Fruit fly (Drosophila melanogaster) whole organism, embryonic: ENCODE results near the gene PIG-C.

Experiments used
- Aef1 ChIP-seq: fragments of 200-800 bp; sonication (Bioruptor generic); IDR thresholded peaks from 3 replicates; pipeline ENCODE4 v1.3.6; 2022; ENCODE audit warnings: missing biosample characterization, missing genetic modification characterization
- Antp ChIP-seq: fragments of 200-800 bp; sonication (Bioruptor generic); optimal IDR thresholded peaks from 3 replicates; lab custom pipeline; 2016; ENCODE audit warnings: missing biosample characterization, missing genetic modification characterization
- Atf-2 ChIP-seq: fragments of 200-800 bp; sonication (Bioruptor generic); optimal IDR thresholded peaks from 2 replicates; lab custom pipeline; 2016; ENCODE audit warnings: missing biosample characterization, missing genetic modification characterization
- BtbVII ChIP-seq: fragments of 200-800 bp; sonication (Bioruptor generic); optimal IDR thresholded peaks from 3 replicates; lab custom pipeline; 2017; ENCODE audit warnings: missing biosample characterization, mild to moderate bottlenecking, missing genetic modification characterization
- CG11085 ChIP-seq: fragments of 200-800 bp; sonication (Bioruptor generic); IDR thresholded peaks from 2 replicates; pipeline ENCODE4 v1.3.6; 2022; ENCODE audit warnings: missing biosample characterization, missing genetic modification characterization
- CG11093 ChIP-seq: fragments of 200-800 bp; sonication (Bioruptor generic); IDR thresholded peaks from 3 replicates; pipeline ENCODE4 v1.3.6; 2022; ENCODE audit warnings: missing biosample characterization, missing genetic modification characterization
- CG11247 ChIP-seq: fragments of 200-800 bp; sonication (Bioruptor generic); IDR thresholded peaks from 2 replicates; pipeline ENCODE4 v1.3.6; 2022; ENCODE audit warnings: missing biosample characterization, missing genetic modification characterization
- CG12744 ChIP-seq: fragments of 200-800 bp; sonication (Bioruptor generic); optimal IDR thresholded peaks from 2 replicates; lab custom pipeline; 2016; ENCODE audit warnings: missing biosample characterization, missing genetic modification characterization
- CG12942 ChIP-seq: fragments of 200-800 bp; sonication (Bioruptor generic); optimal IDR thresholded peaks from 3 replicates; lab custom pipeline; 2016; ENCODE audit warnings: missing biosample characterization, missing genetic modification characterization
- CG13296 ChIP-seq: fragments of 200-800 bp; sonication (Bioruptor generic); optimal IDR thresholded peaks from 3 replicates; lab custom pipeline; 2018; ENCODE audit warnings: missing biosample characterization, mild to moderate bottlenecking, missing genetic modification characterization
- CG15073 ChIP-seq: fragments of 200-800 bp; sonication (Bioruptor generic); optimal IDR thresholded peaks from 2 replicates; lab custom pipeline; 2016; ENCODE audit warnings: missing biosample characterization, missing genetic modification characterization
- CG16815 ChIP-seq: fragments of 200-800 bp; sonication (Bioruptor generic); optimal IDR thresholded peaks from 3 replicates; lab custom pipeline; 2017; ENCODE audit warnings: missing biosample characterization, mild to moderate bottlenecking, missing genetic modification characterization
- CG17186 ChIP-seq: fragments of 200-800 bp; sonication (Bioruptor generic); optimal IDR thresholded peaks from 3 replicates; lab custom pipeline; 2017; ENCODE audit warnings: missing biosample characterization, missing genetic modification reagents, missing genetic modification characterization
- CG17612 ChIP-seq: fragments of 200-800 bp; sonication (Bioruptor generic); IDR thresholded peaks from 2 replicates; pipeline ENCODE4 v1.3.6; 2022; ENCODE audit warnings: missing biosample characterization, missing genetic modification characterization
- CG18619 ChIP-seq: fragments of 200-800 bp; sonication (Bioruptor generic); optimal IDR thresholded peaks from 3 replicates; lab custom pipeline; 2017; ENCODE audit warnings: missing biosample characterization, mild to moderate bottlenecking, missing genetic modification characterization
- CG2712 ChIP-seq: fragments of 200-800 bp; optimal IDR thresholded peaks from 3 replicates; lab custom pipeline; 2019; ENCODE audit warnings: missing biosample characterization, mild to moderate bottlenecking, missing genetic modification characterization, moderate library complexity
- CG34422 ChIP-seq: fragments of 200-800 bp; sonication (Bioruptor generic); IDR thresholded peaks from 3 replicates; pipeline ENCODE4 v1.3.6; 2022; ENCODE audit warnings: missing biosample characterization, missing genetic modification characterization
- CG43689 ChIP-seq: fragments of 200-800 bp; sonication (Bioruptor generic); IDR thresholded peaks from 2 replicates; pipeline ENCODE4 v1.3.6; 2022; ENCODE audit warnings: missing biosample characterization, missing genetic modification characterization
- CG6683 ChIP-seq: fragments of 200-800 bp; sonication (Bioruptor generic); optimal IDR thresholded peaks from 2 replicates; lab custom pipeline; 2017; ENCODE audit warnings: missing biosample characterization, mild to moderate bottlenecking, missing genetic modification characterization, missing genetic modification reagents
- CG6813 ChIP-seq: fragments of 200-800 bp; sonication (Bioruptor generic); optimal IDR thresholded peaks from 2 replicates; lab custom pipeline; 2017; ENCODE audit warnings: missing biosample characterization, missing genetic modification characterization, mild to moderate bottlenecking, moderate library complexity, missing genetic modification reagents
- CG7556 ChIP-seq: fragments of 200-800 bp; sonication (Bioruptor generic); optimal IDR thresholded peaks from 2 replicates; lab custom pipeline; 2017; ENCODE audit warnings: missing biosample characterization, mild to moderate bottlenecking, missing genetic modification characterization
- CG8281 ChIP-seq: fragments of 200-800 bp; sonication (Bioruptor generic); optimal IDR thresholded peaks from 2 replicates; lab custom pipeline; 2018; ENCODE audit warnings: missing biosample characterization, mild to moderate bottlenecking, missing genetic modification characterization, moderate library complexity
- CG9437 ChIP-seq: fragments of 200-800 bp; sonication (Bioruptor generic); optimal IDR thresholded peaks from 2 replicates; lab custom pipeline; 2018; ENCODE audit warnings: missing biosample characterization, mild to moderate bottlenecking, missing genetic modification characterization
- CG9609 ChIP-seq: fragments of 200-800 bp; sonication (Bioruptor generic); optimal IDR thresholded peaks from 3 replicates; lab custom pipeline; 2016; ENCODE audit warnings: missing biosample characterization, missing genetic modification characterization
- CHES-1-like ChIP-seq: fragments of 200-800 bp; sonication (Bioruptor generic); optimal IDR thresholded peaks from 2 replicates; lab custom pipeline; 2016; ENCODE audit warnings: missing biosample characterization, missing genetic modification characterization
- D19A ChIP-seq: fragments of 200-800 bp; optimal IDR thresholded peaks from 3 replicates; lab custom pipeline; 2019; ENCODE audit warnings: missing biosample characterization, mild to moderate bottlenecking, missing genetic modification characterization, moderate library complexity
- Dref ChIP-seq: fragments of 200-800 bp; sonication (Bioruptor generic); IDR thresholded peaks from 2 replicates; pipeline ENCODE4 v1.3.6; 2022; ENCODE audit warnings: missing biosample characterization, missing genetic modification characterization
- Fer2 ChIP-seq: fragments of 200-800 bp; sonication (Bioruptor generic); optimal IDR thresholded peaks from 2 replicates; lab custom pipeline; 2018; ENCODE audit warnings: missing biosample characterization, mild to moderate bottlenecking, missing genetic modification characterization, moderate library complexity
- Fer3 ChIP-seq: fragments of 200-800 bp; sonication (Bioruptor generic); optimal IDR thresholded peaks from 2 replicates; lab custom pipeline; 2018; ENCODE audit warnings: missing biosample characterization, mild to moderate bottlenecking, missing genetic modification characterization, moderate library complexity
- HmgD ChIP-seq: fragments of 200-800 bp; sonication (Bioruptor generic); optimal IDR thresholded peaks from 3 replicates; lab custom pipeline; 2016; ENCODE audit warnings: missing biosample characterization, missing genetic modification characterization
- Hsf ChIP-seq: fragments of 200-800 bp; sonication (Bioruptor generic); optimal IDR thresholded peaks from 3 replicates; lab custom pipeline; 2016; ENCODE audit warnings: missing biosample characterization, missing genetic modification characterization
- Lim3 ChIP-seq: fragments of 200-800 bp; sonication (Bioruptor generic); IDR thresholded peaks from 2 replicates; pipeline ENCODE4 v1.3.6; 2022; ENCODE audit warnings: missing biosample characterization, missing genetic modification characterization
- NFAT ChIP-seq: fragments of 200-800 bp; sonication (Bioruptor generic); IDR thresholded peaks from 2 replicates; pipeline ENCODE4 v1.3.6; 2022; ENCODE audit warnings: missing biosample characterization, missing genetic modification characterization
- Neu2 ChIP-seq: fragments of 200-800 bp; sonication (Bioruptor generic); optimal IDR thresholded peaks from 3 replicates; lab custom pipeline; 2016; ENCODE audit warnings: missing biosample characterization, missing genetic modification characterization, borderline replicate concordance
- Oaz ChIP-seq: fragments of 200-800 bp; sonication (Bioruptor generic); IDR thresholded peaks from 2 replicates; pipeline ENCODE4 v1.3.6; 2022; ENCODE audit warnings: missing biosample characterization, missing genetic modification characterization
- Rfx ChIP-seq: fragments of 200-800 bp; sonication (Bioruptor generic); IDR thresholded peaks from 2 replicates; pipeline ENCODE4 v1.3.6; 2022; ENCODE audit warnings: missing biosample characterization, missing genetic modification characterization
- Side ChIP-seq: fragments of 200-800 bp; sonication (Bioruptor generic); optimal IDR thresholded peaks from 2 replicates; lab custom pipeline; 2016; ENCODE audit warnings: missing biosample characterization, missing genetic modification characterization
- crol ChIP-seq: fragments of 200-800 bp; sonication (Bioruptor generic); IDR thresholded peaks from 2 replicates; pipeline ENCODE4 v1.3.6; 2022; ENCODE audit warnings: missing biosample characterization, missing genetic modification characterization
- cwo ChIP-seq: fragments of 200-800 bp; sonication (Bioruptor generic); optimal IDR thresholded peaks from 3 replicates; lab custom pipeline; 2017; ENCODE audit warnings: missing biosample characterization, missing genetic modification characterization, mild to moderate bottlenecking, moderate library complexity, missing genetic modification reagents
- grau ChIP-seq: fragments of 200-800 bp; optimal IDR thresholded peaks from 3 replicates; lab custom pipeline; 2019; ENCODE audit warnings: missing biosample characterization, mild to moderate bottlenecking, missing genetic modification characterization, moderate library complexity
- kah ChIP-seq: fragments of 200-800 bp; sonication (Bioruptor generic); optimal IDR thresholded peaks from 2 replicates; lab custom pipeline; 2018; ENCODE audit warnings: missing biosample characterization, mild to moderate bottlenecking, missing genetic modification characterization
- klu ChIP-seq: fragments of 200-800 bp; sonication (Bioruptor generic); IDR thresholded peaks from 2 replicates; pipeline ENCODE4 v1.3.6; 2022; ENCODE audit warnings: missing biosample characterization, missing genetic modification characterization
- nerfin-2 ChIP-seq: fragments of 200-800 bp; sonication (Bioruptor generic); IDR thresholded peaks from 2 replicates; pipeline ENCODE4 v1.3.6; 2022; ENCODE audit warnings: missing biosample characterization, missing genetic modification characterization; ENCODE audit not compliant: partially characterized antibody
- peb ChIP-seq: fragments of 200-800 bp; sonication (Bioruptor generic); IDR thresholded peaks from 2 replicates; pipeline ENCODE4 v1.3.6; 2022; ENCODE audit warnings: missing biosample characterization, missing genetic modification characterization
- pho ChIP-seq: fragments of 200-800 bp; sonication (Bioruptor generic); optimal IDR thresholded peaks from 2 replicates; lab custom pipeline; 2016; ENCODE audit warnings: missing biosample characterization, missing genetic modification characterization
- pita ChIP-seq: fragments of 200-800 bp; sonication (Bioruptor generic); optimal IDR thresholded peaks from 2 replicates; lab custom pipeline; 2017; ENCODE audit warnings: missing biosample characterization, mild to moderate bottlenecking, missing genetic modification characterization
- pnt ChIP-seq: fragments of 200-800 bp; sonication (Bioruptor generic); optimal IDR thresholded peaks from 3 replicates; lab custom pipeline; 2016; ENCODE audit warnings: missing biosample characterization, missing genetic modification characterization
- salm ChIP-seq: fragments of 200-800 bp; sonication (Bioruptor generic); optimal IDR thresholded peaks from 2 replicates; lab custom pipeline; 2018; ENCODE audit warnings: missing biosample characterization, mild to moderate bottlenecking, missing genetic modification characterization
- sens ChIP-seq: fragments of 200-800 bp; sonication (Bioruptor generic); peaks from one replicate; lab custom pipeline; 2016; ENCODE audit warnings: missing biosample characterization, missing genetic modification characterization
- sima ChIP-seq: fragments of 200-800 bp; sonication (Bioruptor generic); optimal IDR thresholded peaks from 2 replicates; lab custom pipeline; 2016; ENCODE audit warnings: missing biosample characterization, missing genetic modification characterization
- sug ChIP-seq: fragments of 200-800 bp; optimal IDR thresholded peaks from 2 replicates; lab custom pipeline; 2019; ENCODE audit warnings: missing biosample characterization, mild to moderate bottlenecking, missing genetic modification characterization, moderate library complexity
- tap ChIP-seq: fragments of 200-800 bp; optimal IDR thresholded peaks from 3 replicates; lab custom pipeline; 2019; ENCODE audit warnings: missing biosample characterization, mild to moderate bottlenecking, missing genetic modification characterization, moderate library complexity

PIG-C gene

DNA sequence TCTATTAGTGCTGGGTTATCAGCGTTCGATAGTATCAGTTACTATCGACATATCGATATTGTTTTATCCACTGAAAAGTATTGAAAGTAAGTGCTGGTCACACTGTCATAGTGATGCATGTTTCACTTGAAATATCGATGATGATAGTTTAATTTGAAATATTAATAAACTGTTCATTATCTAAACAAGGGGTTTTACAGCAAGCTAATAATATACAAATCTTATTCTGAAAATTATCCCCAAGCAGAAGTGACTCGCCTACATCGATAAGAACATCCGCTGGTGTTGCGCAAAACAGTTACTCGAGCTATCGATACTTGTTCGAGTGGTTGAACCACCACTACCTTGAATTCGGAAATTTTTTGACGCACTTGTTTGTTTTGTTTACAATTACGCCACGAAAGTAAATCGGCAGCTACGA lies at the start of gene PIG-C, which contains the start of the genes CG12016 and Dpm2 (continued):
- TF ChIP-seq Atf-2 (GFP tag; lab: Kevin White, UChicago) = peak; percentile 34
- TF ChIP-seq sens (GFP tag; lab: Kevin White, UChicago) = peak; percentile 92
- TF ChIP-seq Side = peak; percentile 53
- peak; percentile 67 for TF ChIP-seq NFAT
- TF ChIP-seq BtbVII (GFP tag; lab: Kevin White, UChicago) = no peak
- peak; percentile 70 for TF ChIP-seq CG11247
- peak; percentile 67 for TF ChIP-seq CG9609 (GFP tag; lab: Kevin White, UChicago)
- TF ChIP-seq CG2712 (tag; lab: Kevin White, UChicago) = peak; percentile 81
- TF ChIP-seq CG8281 = peak; percentile 32
- peak; percentile 77 for TF ChIP-seq grau (tag; lab: Kevin White, UChicago)
- no peak for TF ChIP-seq CG7556 (GFP tag; lab: Kevin White, UChicago)
- TF ChIP-seq CG15073 (GFP tag; lab: Kevin White, UChicago) = no peak
- TF ChIP-seq CG18619 (GFP tag; lab: Kevin White, UChicago) = peak; percentile 47
- TF ChIP-seq nerfin-2 (GFP tag; lab: Robert Waterston, UW) = peak; percentile 92
- peak; percentile 59; the same call in 1 of the 3 replicates for TF ChIP-seq CG34422 (GFP tag; lab: Robert Waterston, UW)
- TF ChIP-seq crol (GFP tag; lab: Robert Waterston, UW) = no peak
- TF ChIP-seq CG6813 (GFP tag; lab: Kevin White, UChicago) = no peak
- TF ChIP-seq CG16815 (GFP tag; lab: Kevin White, UChicago) = peak; percentile 31
- no peak for TF ChIP-seq Lim3 (GFP tag; lab: Robert Waterston, UW)
- TF ChIP-seq pho (GFP tag; lab: Kevin White, UChicago) = peak; percentile 73
- peak; percentile 14 for TF ChIP-seq CG9437 (GFP tag; lab: Kevin White, UChicago)
- TF ChIP-seq Aef1 = peak; percentile 44
- peak; percentile 90 for TF ChIP-seq Dref (GFP tag; lab: Robert Waterston, UW)
- no peak for TF ChIP-seq sima (GFP tag; lab: Kevin White, UChicago)
- TF ChIP-seq Hsf = peak; percentile 86
- TF ChIP-seq CG17186 = peak; percentile 81
- no peak for TF ChIP-seq pita (GFP tag; lab: Kevin White, UChicago)
- TF ChIP-seq Antp (GFP tag; lab: Kevin White, UChicago) = peak; percentile 71
- TF ChIP-seq CG43689 (GFP tag; lab: Robert Waterston, UW) = no peak
- no peak for TF ChIP-seq CG17612 (GFP tag; lab: Robert Waterston, UW)
- TF ChIP-seq Fer2 (tag; lab: Kevin White, UChicago) = peak; percentile 62
- peak; percentile 74 for TF ChIP-seq HmgD (GFP tag; lab: Kevin White, UChicago)
- TF ChIP-seq CG6683 (GFP tag; lab: Kevin White, UChicago) = no peak
- peak; percentile 81 for TF ChIP-seq sug (tag; lab: Kevin White, UChicago)
- TF ChIP-seq kah (GFP tag; lab: Kevin White, UChicago) = peak; percentile 33
- TF ChIP-seq peb (GFP tag; lab: Robert Waterston, UW) = no peak
- TF ChIP-seq CG12744 = peak; percentile 52
- peak; percentile 52 for TF ChIP-seq pnt (GFP tag; lab: Kevin White, UChicago)
- TF ChIP-seq Fer3 (tag; lab: Kevin White, UChicago) = peak; percentile 56
- peak; percentile 2 for TF ChIP-seq salm (tag; lab: Kevin White, UChicago)
- peak; percentile 54; the same call in 1 of the 2 replicates for TF ChIP-seq klu (GFP tag; lab: Robert Waterston, UW)
- peak; percentile 18 for TF ChIP-seq D19A
- TF ChIP-seq cwo (GFP tag; lab: Kevin White, UChicago) = no peak
- TF ChIP-seq CG12942 (GFP tag; lab: Kevin White, UChicago) = peak; percentile 42
- TF ChIP-seq CG13296 (GFP tag; lab: Kevin White, UChicago) = peak; percentile 47
- 0 out of 3 replicates have a peak, but pooled peaks have one; percentile 20 for TF ChIP-seq CG11093 (GFP tag; lab: Robert Waterston, UW)
- peak; percentile 53 for TF ChIP-seq tap
- peak; percentile 47; the same call in 1 of the 2 replicates for TF ChIP-seq Oaz
- TF ChIP-seq CG11085 (GFP tag; lab: Robert Waterston, UW) = peak; percentile 54
- TF ChIP-seq Neu2 = no peak
- peak; percentile 81 for TF ChIP-seq Rfx (GFP tag; lab: Robert Waterston, UW)
- TF ChIP-seq CHES-1-like = peak; percentile 93
